Worm (Caenorhabditis elegans): ENCODE measurements around the gene B0303.11.

- no peak for TF ChIP-seq aly-1 (tag; optimal IDR thresholded peaks at IDR 0.05)
- no peak for TF ChIP-seq ets-7 (tag; optimal IDR thresholded peaks at IDR 0.05)
- no peak for TF ChIP-seq pes-1 (GFP tag; IDR thresholded peaks at IDR 0.05)
- no peak for TF ChIP-seq ceh-36 (tag; optimal IDR thresholded peaks at IDR 0.05)
- TF ChIP-seq hmbx-1 (tag; optimal IDR thresholded peaks at IDR 0.05) = no peak
- no peak for TF ChIP-seq flt-1 (GFP tag; IDR thresholded peaks at IDR 0.05)
- no peak for TF ChIP-seq ceh-13 (GFP tag; optimal IDR thresholded peaks at IDR 0.05)
- no peak for TF ChIP-seq tbx-37 (GFP tag; conservative IDR thresholded peaks at IDR 0.05)
- TF ChIP-seq hmg-4 (GFP tag; optimal IDR thresholded peaks at IDR 0.05) = no peak
- TF ChIP-seq scrt-1 (GFP tag; IDR thresholded peaks at IDR 0.05) = no peak
- no peak for TF ChIP-seq F13C5.2 (tag; optimal IDR thresholded peaks at IDR 0.05)
Observed at ce11 chrIII:8693322-8693721, 16.9 kb downstream of the B0303.11 start, which contains the start of gene B0303.7.
